Worm (Caenorhabditis elegans) whole organism, L1 larva: ENCODE data around the gene pmk-1.

Source experiments
- F16B12.6 ChIP-seq: fragments of 150-350 bp; optimal IDR thresholded peaks from 2 replicates; lab custom pipeline; 2014; ENCODE audit warnings: missing biosample characterization, missing genetic modification characterization
- ceh-82 ChIP-seq, 3 experiments: fragments of 150-350 bp in 1 of 3; sonication (generic microtip) in 2 of 3; optimal IDR thresholded peaks; 2 replicates each; lab custom pipeline; 2014 to 2017; ENCODE audit warnings: missing biosample characterization in 3 of 3, missing genetic modification characterization in 3 of 3
- efl-1 ChIP-seq, 4 experiments: fragments of 150-350 bp; optimal IDR thresholded peaks in 3 of 4; peaks in 1 of 4; 1 replicate in 1 of 4; 2 replicates in 3 of 4; lab custom pipeline; 2014; ENCODE audit warnings: missing biosample characterization in 2 of 4, missing genetic modification characterization in 2 of 4, missing genetic modification reagents in 2 of 4
- nhr-28 ChIP-seq: fragments of 150-350 bp; optimal IDR thresholded peaks from 2 replicates; lab custom pipeline; 2014; ENCODE audit warnings: missing biosample characterization, missing genetic modification characterization
- nhr-90 ChIP-seq: sonication (generic microtip); optimal IDR thresholded peaks from 2 replicates; lab custom pipeline; 2016; ENCODE audit warnings: mild to moderate bottlenecking, missing genetic modification characterization, missing compliant biosample characterization; ENCODE audit not compliant: poor library complexity
- unc-62 ChIP-seq: fragments of 150-350 bp; optimal IDR thresholded peaks from 2 replicates; lab custom pipeline; 2014; ENCODE audit warnings: missing biosample characterization, missing genetic modification reagents, missing genetic modification characterization
- ztf-4 ChIP-seq: fragments of 150-350 bp; optimal IDR thresholded peaks from 2 replicates; lab custom pipeline; 2014; ENCODE audit warnings: missing biosample characterization, missing genetic modification characterization

DNA sequence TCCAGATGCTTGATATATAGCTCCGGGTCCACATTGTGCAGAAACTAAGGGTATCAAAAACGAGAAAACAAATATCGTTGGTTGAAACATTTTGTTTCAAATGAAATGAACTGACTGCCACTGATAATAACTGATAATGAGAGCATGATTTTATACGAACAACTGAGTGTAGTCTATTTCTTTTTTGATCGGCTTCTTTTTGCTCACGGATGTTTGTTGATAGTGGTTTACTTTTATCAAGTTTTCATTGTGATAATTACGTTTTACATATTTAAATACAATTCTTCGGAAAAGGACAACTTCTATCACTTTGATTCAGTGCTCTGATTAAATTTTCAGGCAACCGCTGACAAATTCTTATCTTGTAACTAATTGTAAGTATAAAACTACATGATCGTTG is 15.1 kb downstream of the pmk-1 start, which contains the start of gene clec-51:
- no peak for TF ChIP-seq efl-1 (optimal IDR thresholded peaks at IDR 0.05; lab: Kevin White, UChicago)
- TF ChIP-seq efl-1 (GFP tag; optimal IDR thresholded peaks at IDR 0.05 in 1 of 2; lab: Kevin White, UChicago) = no peak
- no peak for TF ChIP-seq F16B12.6 (tag; lab: Kevin White, UChicago)
- no peak for TF ChIP-seq nhr-28 (tag; lab: Kevin White, UChicago)
- TF ChIP-seq ztf-4 (tag; lab: Kevin White, UChicago) = no peak
- TF ChIP-seq ceh-82 (tag; optimal IDR thresholded peaks at IDR 0.05; lab: Kevin White, UChicago) = no peak
- TF ChIP-seq nhr-90 (tag; lab: Kevin White, UChicago) = no peak
- no peak for TF ChIP-seq unc-62 (GFP tag; lab: Kevin White, UChicago)
